Worm (Caenorhabditis elegans) whole organism, L4 larva: ENCODE measurements around the gene tceb-3.

Experiments
- F10B5.3 ChIP-seq: sonication (generic microtip); optimal IDR thresholded peaks from 2 replicates; lab custom pipeline; 2016; ENCODE audit warnings: mild to moderate bottlenecking, missing genetic modification characterization, missing compliant biosample characterization
- F26F4.8 ChIP-seq: fragments of 200-800 bp; sonication (Bioruptor generic); conservative IDR thresholded peaks from 2 replicates; pipeline ENCODE4 v1.3.6; 2022; ENCODE audit warnings: missing genetic modification characterization, missing compliant biosample characterization
- F49E8.2 ChIP-seq: sonication (generic microtip); optimal IDR thresholded peaks from 2 replicates; lab custom pipeline; 2016; ENCODE audit warnings: missing compliant biosample characterization, mild to moderate bottlenecking, missing genetic modification characterization, borderline replicate concordance
- aha-1 ChIP-seq: fragments of 150-350 bp; peaks from one replicate; lab custom pipeline; 2014; ENCODE audit warnings: missing biosample characterization, missing genetic modification characterization
- aly-2 ChIP-seq: sonication (generic microtip); optimal IDR thresholded peaks from 2 replicates; lab custom pipeline; 2018; ENCODE audit warnings: missing biosample characterization, missing genetic modification characterization
- ceh-28 ChIP-seq: fragments of 150-350 bp; optimal IDR thresholded peaks from 2 replicates; lab custom pipeline; 2014; ENCODE audit warnings: missing biosample characterization, missing genetic modification reagents, missing genetic modification characterization
- ceh-44 ChIP-seq: fragments of 200-800 bp; sonication (Bioruptor generic); IDR thresholded peaks from 2 replicates; pipeline ENCODE4 v1.3.6; 2022; ENCODE audit warnings: missing genetic modification reagents, missing genetic modification characterization, missing compliant biosample characterization
- ceh-82 ChIP-seq: sonication (generic microtip); optimal IDR thresholded peaks from 2 replicates; lab custom pipeline; 2017; ENCODE audit warnings: missing biosample characterization, missing genetic modification characterization
- ces-1 ChIP-seq: fragments of 150-350 bp; sonication (generic microtip); optimal IDR thresholded peaks from 4 replicates; lab custom pipeline; 2014; ENCODE audit warnings: missing biosample characterization, missing genetic modification reagents, missing genetic modification characterization
- dmd-8 ChIP-seq: fragments of 200-800 bp; sonication (Bioruptor generic); IDR thresholded peaks from 2 replicates; pipeline ENCODE4 v1.3.6; 2022; ENCODE audit warnings: missing genetic modification characterization, missing compliant biosample characterization
- dmd-9 ChIP-seq: fragments of 200-800 bp; sonication (Bioruptor generic); IDR thresholded peaks from 2 replicates; pipeline ENCODE4 v1.3.6; 2022; ENCODE audit warnings: missing genetic modification reagents, missing genetic modification characterization, missing compliant biosample characterization
- dpl-1 ChIP-seq: fragments of 150-350 bp; optimal IDR thresholded peaks from 2 replicates; lab custom pipeline; 2014; ENCODE audit warnings: missing biosample characterization, missing genetic modification reagents, missing genetic modification characterization
- fkh-10 ChIP-seq: fragments of 150-350 bp; optimal IDR thresholded peaks from 2 replicates; lab custom pipeline; 2014; ENCODE audit warnings: missing biosample characterization, missing genetic modification reagents, missing genetic modification characterization
- hlh-11 ChIP-seq: fragments of 200-800 bp; sonication (Bioruptor generic); optimal IDR thresholded peaks from 2 replicates; lab custom pipeline; 2018; ENCODE audit warnings: mild to moderate bottlenecking, missing genetic modification characterization, missing compliant biosample characterization
- lin-1 ChIP-seq: fragments of 200-800 bp; sonication (Bioruptor generic); IDR thresholded peaks from 2 replicates; pipeline ENCODE4 v1.3.6; 2022; ENCODE audit warnings: missing genetic modification reagents, missing genetic modification characterization, missing compliant biosample characterization
- lin-15B ChIP-seq: fragments of 150-350 bp; sonication (generic microtip); optimal IDR thresholded peaks from 3 replicates; lab custom pipeline; 2014; ENCODE audit warnings: missing biosample characterization, missing genetic modification characterization
- lin-38 ChIP-seq: fragments of 200-800 bp; sonication (Bioruptor generic); IDR thresholded peaks from 2 replicates; pipeline ENCODE4 v1.3.6; 2022; ENCODE audit warnings: missing genetic modification reagents, missing genetic modification characterization, missing compliant biosample characterization
- lin-39 ChIP-seq: fragments of 150-350 bp; optimal IDR thresholded peaks from 2 replicates; lab custom pipeline; 2014; ENCODE audit warnings: missing biosample characterization, missing genetic modification reagents, missing genetic modification characterization
- lsy-2 ChIP-seq, 2 experiments: fragments of 150-350 bp in 1 of 2; sonication (generic microtip) in 1 of 2; optimal IDR thresholded peaks; 2 replicates each; lab custom pipeline; 2014 to 2017; ENCODE audit warnings: missing biosample characterization in 2 of 2, missing genetic modification characterization in 2 of 2
- mdl-1 ChIP-seq, 2 experiments: fragments of 150-350 bp in 1 of 2; sonication (generic microtip) in 1 of 2; optimal IDR thresholded peaks; 2 replicates each; lab custom pipeline; 2014 to 2017; ENCODE audit warnings: missing biosample characterization in 2 of 2, missing genetic modification characterization in 2 of 2
- mdt-29 ChIP-seq: fragments of 200-800 bp; sonication (Bioruptor generic); IDR thresholded peaks from 2 replicates; pipeline ENCODE4 v1.3.6; 2022; ENCODE audit warnings: missing genetic modification reagents, missing genetic modification characterization, missing compliant biosample characterization
- mep-1 ChIP-seq: fragments of 150-350 bp; sonication (generic microtip); optimal IDR thresholded peaks from 3 replicates; lab custom pipeline; 2014; ENCODE audit warnings: missing biosample characterization, missing genetic modification characterization
- mes-2 ChIP-seq: sonication (generic microtip); optimal IDR thresholded peaks from 2 replicates; lab custom pipeline; 2016; ENCODE audit warnings: missing genotype, mild to moderate bottlenecking, missing genetic modification characterization, missing compliant biosample characterization; ENCODE audit not compliant: poor library complexity, severe bottlenecking
- nhr-10 ChIP-seq: fragments of 150-350 bp; optimal IDR thresholded peaks from 2 replicates; lab custom pipeline; 2014; ENCODE audit warnings: missing biosample characterization, missing genetic modification characterization
- set-16 ChIP-seq: fragments of 200-800 bp; sonication (Bioruptor generic); IDR thresholded peaks from 2 replicates; pipeline ENCODE4 v1.3.6; 2022; ENCODE audit warnings: missing genetic modification reagents, missing genetic modification characterization, missing compliant biosample characterization
- unc-62 ChIP-seq, 3 experiments: fragments of 150-350 bp in 1 of 3; sonication (generic microtip); optimal IDR thresholded peaks in 2 of 3; peaks in 1 of 3; 1 replicate in 1 of 3; 2 replicates in 2 of 3; lab custom pipeline; 2014 to 2017; ENCODE audit warnings: missing biosample characterization in 3 of 3, missing genetic modification characterization in 3 of 3, missing genetic modification reagents in 3 of 3, missing genotype in 1 of 3
- zfp-2 ChIP-seq: sonication (generic microtip); optimal IDR thresholded peaks from 2 replicates; lab custom pipeline; 2016; ENCODE audit warnings: mild to moderate bottlenecking, missing genetic modification characterization, missing compliant biosample characterization

Gene tceb-3

ce11 chrII:10947317-10947716, at the start of gene tceb-3, which contains the start of gene gskl-1:
tceb-3 (minus strand) TSS chrII:10947417.
gskl-1 (plus strand) TSS chrII:10947559.
- no peak for TF ChIP-seq ceh-82
- no peak for TF ChIP-seq ceh-28 (tag; lab: Kevin White, UChicago)
- no peak for TF ChIP-seq mes-2 (tag; lab: Kevin White, UChicago)
- no peak for TF ChIP-seq hlh-11 (tag; lab: Kevin White, UChicago)
- TF ChIP-seq fkh-10 (GFP tag; lab: Kevin White, UChicago): no peak
- TF ChIP-seq F49E8.2 (tag; lab: Kevin White, UChicago): no peak
- TF ChIP-seq lin-39 (tag; lab: Kevin White, UChicago): no peak
- TF ChIP-seq mdt-29 (GFP tag; lab: Robert Waterston, UW): no peak
- TF ChIP-seq dpl-1 (GFP tag; lab: Kevin White, UChicago): no peak

DNA sequence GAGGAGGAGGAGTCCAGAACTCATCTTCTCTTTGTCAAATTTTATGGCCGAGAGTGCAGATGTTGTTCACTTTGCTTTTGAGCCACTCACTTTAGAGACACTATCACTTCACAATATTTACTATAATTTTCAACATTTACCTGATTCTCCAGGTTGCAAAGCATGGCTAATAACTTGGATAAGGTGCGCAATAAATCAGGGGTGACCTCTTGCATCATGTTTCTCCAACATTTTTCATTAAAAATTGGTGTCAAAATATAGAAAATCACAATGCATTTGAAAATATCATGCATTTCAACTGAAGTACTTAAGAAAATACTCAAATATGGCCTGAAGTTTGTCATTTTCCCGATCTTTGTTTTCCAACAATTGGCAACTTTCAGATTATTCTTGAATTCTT, 48.4 kb upstream of the tceb-3 start:
- no peak for TF ChIP-seq zfp-2 (tag; lab: Kevin White, UChicago)
- TF ChIP-seq unc-62 (GFP tag; optimal IDR thresholded peaks at IDR 0.05 in 1 of 2; lab: Kevin White, UChicago): peak in 1 of 2 experiments; percentile 97
- TF ChIP-seq unc-62 (tag; optimal IDR thresholded peaks at IDR 0.05; lab: Kevin White, UChicago): no peak

- TF ChIP-seq F10B5.3 (tag; lab: Kevin White, UChicago) (no peak), aha-1 (tag; lab: Kevin White, UChicago) (peak; percentile 71), lin-39 (tag; lab: Kevin White, UChicago) (no peak), unc-62 (GFP tag; optimal IDR thresholded peaks at IDR 0.05 in 1 of 2; lab: Kevin White, UChicago) (peak in 1 of 2 experiments; percentile 77), unc-62 (tag; optimal IDR thresholded peaks at IDR 0.05; lab: Kevin White, UChicago) (no peak), aly-2 (tag; lab: Kevin White, UChicago) (no peak), lin-1 (no peak), zfp-2 (tag; lab: Kevin White, UChicago) (no peak), dmd-8 (GFP tag; lab: Robert Waterston, UW) (no peak)
Observed at ce11 chrII:10993607-10994229, 46.5 kb upstream of the tceb-3 start.

ce11 chrII:10990592-10990991, 43.4 kb upstream of the tceb-3 start:
- TF ChIP-seq F26F4.8 (GFP tag; lab: Robert Waterston, UW) (no peak), unc-62 (GFP tag; optimal IDR thresholded peaks at IDR 0.05 in 1 of 2; lab: Kevin White, UChicago) (peak in 1 of 2 experiments; percentile 43), unc-62 (tag; optimal IDR thresholded peaks at IDR 0.05; lab: Kevin White, UChicago) (no peak), lsy-2 (tag; optimal IDR thresholded peaks at IDR 0.05; lab: Kevin White, UChicago) (no peak), mdl-1 (tag; optimal IDR thresholded peaks at IDR 0.05; lab: Kevin White, UChicago) (no peak), ces-1 (peak; percentile 16), nhr-10 (tag; lab: Kevin White, UChicago) (no peak)
- TF ChIP-seq, all 104 proteins: peak for 2

DNA sequence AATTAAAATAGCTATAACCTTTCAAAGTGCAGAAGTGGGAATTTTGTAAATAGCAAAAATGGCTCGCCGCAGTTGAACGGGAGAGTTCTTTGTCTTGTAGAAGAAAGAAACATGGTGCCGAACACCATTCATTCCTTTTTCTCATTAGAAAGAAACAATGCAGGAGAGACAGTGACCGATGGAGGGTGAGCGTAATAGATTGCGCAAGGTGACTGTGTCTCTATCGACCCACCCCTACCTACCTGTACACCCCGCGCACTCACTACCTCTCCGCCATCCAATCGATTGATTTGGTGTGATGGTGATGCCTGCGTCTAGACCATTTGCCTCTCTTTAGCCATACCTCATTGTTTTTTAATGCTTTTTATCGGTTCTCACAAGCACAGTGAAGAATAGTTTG, 42.0 kb upstream of the tceb-3 start:
- TF ChIP-seq lin-38 (GFP tag; lab: Robert Waterston, UW) (no peak), lin-15B (tag; lab: Kevin White, UChicago) (no peak), mep-1 (no peak), mes-2 (tag; lab: Kevin White, UChicago) (peak; percentile 2), set-16 (no peak), ceh-44 (GFP tag; lab: Robert Waterston, UW) (no peak)

DNA sequence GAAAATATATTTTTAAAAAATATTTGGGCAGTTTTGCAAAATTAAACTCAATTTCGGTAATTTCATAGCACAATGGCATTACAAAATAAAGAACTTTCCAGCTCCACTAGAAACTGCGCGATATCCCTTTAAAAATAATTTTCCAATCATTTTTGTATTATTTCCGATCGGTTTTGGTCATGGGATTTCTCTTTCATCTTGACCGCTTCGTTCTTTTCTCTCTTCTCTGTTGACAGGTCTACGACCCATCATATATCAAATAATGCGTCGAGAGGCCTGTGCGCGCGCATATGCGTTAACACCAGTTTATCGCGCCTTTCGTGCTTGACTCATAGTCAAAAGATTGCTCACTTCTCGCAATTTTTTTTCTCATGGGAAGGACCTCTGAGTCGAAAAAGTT, 41.4 kb upstream of the tceb-3 start:
- TF ChIP-seq aha-1 (tag; lab: Kevin White, UChicago) (peak; percentile 53), dmd-9 (no peak), mes-2 (tag; lab: Kevin White, UChicago) (peak; percentile 5)
